Fruit fly (Drosophila melanogaster): Measurements from ENCODE around the gene CG4213.

The CG4213 gene

dm6 chr2L:440638-441454 is 38.8 kb upstream of the CG4213 start (continued):
- no peak for TF ChIP-seq CG12071 (GFP tag; optimal IDR thresholded peaks at IDR 0.05)
- no peak for TF ChIP-seq CG6854 (GFP tag; optimal IDR thresholded peaks at IDR 0.05)
- peak; percentile 73 for TF ChIP-seq sens (GFP tag)
- TF ChIP-seq org-1 (GFP tag; optimal IDR thresholded peaks at IDR 0.05) = no peak
- TF ChIP-seq CG17186 (GFP tag; optimal IDR thresholded peaks at IDR 0.05) = no peak
- TF ChIP-seq CG3065 (GFP tag; optimal IDR thresholded peaks at IDR 0.05) = no peak
- TF ChIP-seq CG18764 (GFP tag; optimal IDR thresholded peaks at IDR 0.05) = no peak
- no peak for TF ChIP-seq CG10462 (GFP tag; optimal IDR thresholded peaks at IDR 0.05)
- TF ChIP-seq Fer1 (GFP tag; optimal IDR thresholded peaks at IDR 0.05) = no peak
- TF ChIP-seq CG6791 (GFP tag; IDR thresholded peaks at IDR 0.05; ENCODE audit: partially characterized antibody) = no peak
- no peak for TF ChIP-seq CG15011 (GFP tag; optimal IDR thresholded peaks at IDR 0.05)
- peak; percentile 73 for TF ChIP-seq crol (GFP tag; IDR thresholded peaks at IDR 0.05)
- no peak for TF ChIP-seq CrebB (tag; optimal IDR thresholded peaks at IDR 0.05)
- TF ChIP-seq nau (GFP tag; optimal IDR thresholded peaks at IDR 0.05) = no peak
- peak; percentile 2 for TF ChIP-seq CG2116 (GFP tag; optimal IDR thresholded peaks at IDR 0.05)
- no peak for TF ChIP-seq NC2β (GFP tag; optimal IDR thresholded peaks at IDR 0.05)
- TF ChIP-seq ewg (GFP tag; optimal IDR thresholded peaks at IDR 0.05) = no peak
- peak; percentile 30 for TF ChIP-seq az2 (GFP tag; optimal IDR thresholded peaks at IDR 0.05)
- TF ChIP-seq Dbx (GFP tag; IDR thresholded peaks at IDR 0.05) = no peak
- no peak for TF ChIP-seq CG10654 (GFP tag; optimal IDR thresholded peaks at IDR 0.05)
- no peak for TF ChIP-seq Vsx1 (GFP tag; optimal IDR thresholded peaks at IDR 0.05)
- no peak for TF ChIP-seq CG7963 (GFP tag; IDR thresholded peaks at IDR 0.05; ENCODE audit: partially characterized antibody)
- no peak for TF ChIP-seq dati (GFP tag; IDR thresholded peaks at IDR 0.05)
- TF ChIP-seq Drgx (GFP tag; IDR thresholded peaks at IDR 0.05) = 0 out of 2 replicates have a peak, but pooled peaks have one; percentile 14
- peak; percentile 85 for TF ChIP-seq CG9727 (GFP tag; optimal IDR thresholded peaks at IDR 0.05)
- no peak for TF ChIP-seq al (GFP tag; IDR thresholded peaks at IDR 0.05)
- peak; percentile 56 for TF ChIP-seq fd96Cb (tag; optimal IDR thresholded peaks at IDR 0.05)
- no peak for TF ChIP-seq Scr (GFP tag; IDR thresholded peaks at IDR 0.05; ENCODE audit: partially characterized antibody)
- no peak for TF ChIP-seq danr (GFP tag; IDR thresholded peaks at IDR 0.05)
- TF ChIP-seq sc (optimal IDR thresholded peaks at IDR 0.05) = no peak
- peak; percentile 45 for TF ChIP-seq sc (GFP tag; optimal IDR thresholded peaks at IDR 0.05)
- no peak for TF ChIP-seq CG2199 (GFP tag; IDR thresholded peaks at IDR 0.05)
- TF ChIP-seq CG10979 (tag; optimal IDR thresholded peaks at IDR 0.05) = peak; percentile 88
- no peak for TF ChIP-seq NK7.1 (GFP tag; optimal IDR thresholded peaks at IDR 0.05)
- no peak for TF ChIP-seq sisA (GFP tag; IDR thresholded peaks at IDR 0.05)
- TF ChIP-seq Hmr (GFP tag; optimal IDR thresholded peaks at IDR 0.05) = no peak
- TF ChIP-seq tgo (GFP tag; IDR thresholded peaks at IDR 0.05) = no peak; the same call in 2 of the 3 replicates
- no peak for TF ChIP-seq scrt (GFP tag; optimal IDR thresholded peaks at IDR 0.05)
- TF ChIP-seq zfh2 (GFP tag; optimal IDR thresholded peaks at IDR 0.05) = no peak
- no peak for TF ChIP-seq Pdp1 (GFP tag; optimal IDR thresholded peaks at IDR 0.05)
- TF ChIP-seq emc (GFP tag; optimal IDR thresholded peaks at IDR 0.05) = no peak
- TF ChIP-seq Side (GFP tag; optimal IDR thresholded peaks at IDR 0.05) = no peak
- TF ChIP-seq Mad (GFP tag; optimal IDR thresholded peaks at IDR 0.05) = no peak
- no peak for TF ChIP-seq CG4854 (GFP tag; optimal IDR thresholded peaks at IDR 0.05)
- TF ChIP-seq Hmx (GFP tag; optimal IDR thresholded peaks at IDR 0.05) = no peak
- no peak for TF ChIP-seq Dip2 (GFP tag; IDR thresholded peaks at IDR 0.05)
- no peak for TF ChIP-seq CG5953 (GFP tag; IDR thresholded peaks at IDR 0.05)
- TF ChIP-seq p53 (GFP tag; optimal IDR thresholded peaks at IDR 0.05) = no peak
- no peak for TF ChIP-seq Atf-2 (GFP tag; optimal IDR thresholded peaks at IDR 0.05)
- no peak for TF ChIP-seq CG7786 (GFP tag; optimal IDR thresholded peaks at IDR 0.05)
- TF ChIP-seq Sry-δ (GFP tag; optimal IDR thresholded peaks at IDR 0.05) = no peak

Measured in whole organism, embryonic.